Fruit fly (Drosophila melanogaster): Measurements from ENCODE around the gene Dph2.

Gene Dph2

dm6 chr3R:14853767-14854191, 40.0 kb downstream of the Dph2 start (continued):
- peak; percentile 26 for TF ChIP-seq grau (tag; optimal IDR thresholded peaks at IDR 0.05)
- TF ChIP-seq Dp (GFP tag; optimal IDR thresholded peaks at IDR 0.05), result no peak
- no peak for TF ChIP-seq CG7372 (GFP tag; IDR thresholded peaks at IDR 0.05)
- TF ChIP-seq CkIIα-i1 (GFP tag; IDR thresholded peaks at IDR 0.05), result no peak
- TF ChIP-seq CG17568 (GFP tag; optimal IDR thresholded peaks at IDR 0.05), result peak; percentile 63
- no peak for TF ChIP-seq CG4820 (GFP tag; optimal IDR thresholded peaks at IDR 0.05)
- TF ChIP-seq jumu (GFP tag; optimal IDR thresholded peaks at IDR 0.05), result no peak
- TF ChIP-seq tin (GFP tag; optimal IDR thresholded peaks at IDR 0.05), result no peak
- no peak for TF ChIP-seq jing (GFP tag; optimal IDR thresholded peaks at IDR 0.05)
- peak; percentile 35 for TF ChIP-seq CG2116 (GFP tag; optimal IDR thresholded peaks at IDR 0.05)
- TF ChIP-seq CG13296 (GFP tag; optimal IDR thresholded peaks at IDR 0.05), result peak; percentile 64
- TF ChIP-seq tgo (GFP tag; IDR thresholded peaks at IDR 0.05), result no peak
- peak; percentile 35 for TF ChIP-seq onecut (GFP tag; IDR thresholded peaks at IDR 0.05)
- no peak for TF ChIP-seq sc (optimal IDR thresholded peaks at IDR 0.05)
- TF ChIP-seq sc (GFP tag; optimal IDR thresholded peaks at IDR 0.05), result no peak
- no peak for TF ChIP-seq CG43689 (GFP tag; IDR thresholded peaks at IDR 0.05)
- TF ChIP-seq pzg (GFP tag; optimal IDR thresholded peaks at IDR 0.05), result no peak
- TF ChIP-seq CG13775 (GFP tag; optimal IDR thresholded peaks at IDR 0.05), result peak; percentile 44
- no peak for TF ChIP-seq D19A (tag; optimal IDR thresholded peaks at IDR 0.05)
- TF ChIP-seq pros (GFP tag; optimal IDR thresholded peaks at IDR 0.05), result peak; percentile 51
- 0 out of 3 replicates have a peak, but pooled peaks have one; percentile 29 for TF ChIP-seq CG16813 (GFP tag; IDR thresholded peaks at IDR 0.05; ENCODE audit: partially characterized antibody)
- peak; percentile 87 for TF ChIP-seq Deaf1 (tag; optimal IDR thresholded peaks at IDR 0.05)
- no peak; the same call in 2 of the 3 replicates for TF ChIP-seq CG34224 (GFP tag; IDR thresholded peaks at IDR 0.05; ENCODE audit: partially characterized antibody)
- TF ChIP-seq CG9817 (tag; optimal IDR thresholded peaks at IDR 0.05), result no peak
- no peak for TF ChIP-seq Atf3 (GFP tag; optimal IDR thresholded peaks at IDR 0.05)
- TF ChIP-seq z (GFP tag; IDR thresholded peaks at IDR 0.05), result peak; percentile 68
- TF ChIP-seq Dref (GFP tag; IDR thresholded peaks at IDR 0.05), result no peak
- TF ChIP-seq unc-4 (GFP tag; IDR thresholded peaks at IDR 0.05; ENCODE audit: partially characterized antibody), result no peak
- no peak; the same call in 1 of the 2 replicates for TF ChIP-seq HLH3B (GFP tag; IDR thresholded peaks at IDR 0.05)
- TF ChIP-seq CG14860 (GFP tag; IDR thresholded peaks at IDR 0.05; ENCODE audit: partially characterized antibody), result no peak
- no peak for TF ChIP-seq fd102C (GFP tag; optimal IDR thresholded peaks at IDR 0.05)
- peak; percentile 71 for TF ChIP-seq CG12769 (tag; optimal IDR thresholded peaks at IDR 0.05)
- TF ChIP-seq sr (GFP tag; IDR thresholded peaks at IDR 0.05), result no peak
- TF ChIP-seq cato (GFP tag; optimal IDR thresholded peaks at IDR 0.05; ENCODE audit: borderline replicate concordance), result no peak
- TF ChIP-seq ken (GFP tag; IDR thresholded peaks at IDR 0.05), result 0 out of 3 replicates have a peak, but pooled peaks have one; percentile 16
- no peak for TF ChIP-seq hth (optimal IDR thresholded peaks at IDR 0.05)
- TF ChIP-seq Awh (GFP tag; IDR thresholded peaks at IDR 0.05), result peak; percentile 47; the same call in 1 of the 2 replicates
- TF ChIP-seq CG8089 (GFP tag; optimal IDR thresholded peaks at IDR 0.05), result no peak
- TF ChIP-seq CG11695 (GFP tag; IDR thresholded peaks at IDR 0.05), result 0 out of 3 replicates have a peak, but pooled peaks have one; percentile 15
- no peak for TF ChIP-seq Usf (GFP tag; optimal IDR thresholded peaks at IDR 0.05)
- TF ChIP-seq nerfin-1 (tag; optimal IDR thresholded peaks at IDR 0.05), result no peak
- TF ChIP-seq Lpt (GFP tag; optimal IDR thresholded peaks at IDR 0.05), result no peak
- peak; percentile 19 for TF ChIP-seq lilli (GFP tag; optimal IDR thresholded peaks at IDR 0.05)
- peak; percentile 12 for TF ChIP-seq CG33213 (GFP tag; optimal IDR thresholded peaks at IDR 0.05)
- no peak for TF ChIP-seq CG10147 (GFP tag; optimal IDR thresholded peaks at IDR 0.05)
- no peak for TF ChIP-seq vnd (GFP tag; IDR thresholded peaks at IDR 0.05; ENCODE audit: partially characterized antibody)
- TF ChIP-seq kay (GFP tag; optimal IDR thresholded peaks at IDR 0.05), result no peak
- TF ChIP-seq CG14050 (GFP tag; IDR thresholded peaks at IDR 0.05), result no peak
- peak; percentile 77 for TF ChIP-seq cg (GFP tag; optimal IDR thresholded peaks at IDR 0.05)
- no peak for TF ChIP-seq CG10366 (GFP tag; IDR thresholded peaks at IDR 0.05)
- TF ChIP-seq CG7963 (GFP tag; IDR thresholded peaks at IDR 0.05; ENCODE audit: partially characterized antibody), result no peak

Data from whole organism, embryonic.